Worm (Caenorhabditis elegans): Measurements from ENCODE around the gene K09E3.2.

The K09E3.2 gene

ce11 chrX:17107670-17108069 lies 9.8 kb upstream of the K09E3.2 start, which contains the start of gene lido-4:
Gene lido-4 (minus strand): TSS chrX:17107770.
- TF ChIP-seq flt-1 (GFP tag; IDR thresholded peaks at IDR 0.05) (no peak), tra-4 (tag; optimal IDR thresholded peaks at IDR 0.05) (no peak), tbx-11 (GFP tag; IDR thresholded peaks at IDR 0.05) (no peak), hmg-4 (GFP tag; optimal IDR thresholded peaks at IDR 0.05) (no peak), scrt-1 (GFP tag; IDR thresholded peaks at IDR 0.05) (no peak), ceh-36 (tag; optimal IDR thresholded peaks at IDR 0.05) (no peak), B0310.2 (tag; optimal IDR thresholded peaks at IDR 0.05) (no peak), tbx-37 (GFP tag; conservative IDR thresholded peaks at IDR 0.05) (no peak), ceh-13 (GFP tag; optimal IDR thresholded peaks at IDR 0.05) (no peak), pes-1 (GFP tag; IDR thresholded peaks at IDR 0.05) (no peak), ets-7 (tag; optimal IDR thresholded peaks at IDR 0.05) (no peak), sea-1 (GFP tag; conservative IDR thresholded peaks at IDR 0.05) (no peak), hnd-1 (tag; optimal IDR thresholded peaks at IDR 0.05) (no peak), hmbx-1 (tag; optimal IDR thresholded peaks at IDR 0.05) (no peak), aly-1 (tag; optimal IDR thresholded peaks at IDR 0.05) (no peak)

ce11 chrX:17110555-17110954 lies 6.9 kb upstream of the K09E3.2 start, which contains the start of gene lido-5:
Gene lido-5 (minus strand): TSS chrX:17110655.
- TF ChIP-seq hmbx-1 (tag; optimal IDR thresholded peaks at IDR 0.05), result no peak
- no peak for TF ChIP-seq ets-7 (tag; optimal IDR thresholded peaks at IDR 0.05)
- TF ChIP-seq tra-4 (tag; optimal IDR thresholded peaks at IDR 0.05), result no peak
- TF ChIP-seq hnd-1 (tag; optimal IDR thresholded peaks at IDR 0.05), result no peak
- TF ChIP-seq ceh-13 (GFP tag; optimal IDR thresholded peaks at IDR 0.05), result no peak
- TF ChIP-seq tbx-37 (GFP tag; conservative IDR thresholded peaks at IDR 0.05), result no peak
- TF ChIP-seq F13C5.2 (tag; optimal IDR thresholded peaks at IDR 0.05), result no peak
- no peak for TF ChIP-seq scrt-1 (GFP tag; IDR thresholded peaks at IDR 0.05)
- no peak for TF ChIP-seq pes-1 (GFP tag; IDR thresholded peaks at IDR 0.05)
- TF ChIP-seq flt-1 (GFP tag; IDR thresholded peaks at IDR 0.05), result no peak
- TF ChIP-seq tbx-11 (GFP tag; IDR thresholded peaks at IDR 0.05), result no peak
- no peak for TF ChIP-seq ceh-36 (tag; optimal IDR thresholded peaks at IDR 0.05)
- no peak for TF ChIP-seq ama-1 (optimal IDR thresholded peaks at IDR 0.05)
- no peak for TF ChIP-seq hmg-4 (GFP tag; optimal IDR thresholded peaks at IDR 0.05)
- no peak for TF ChIP-seq aly-1 (tag; optimal IDR thresholded peaks at IDR 0.05)
- no peak for TF ChIP-seq B0310.2 (tag; optimal IDR thresholded peaks at IDR 0.05)
- TF ChIP-seq sea-1 (GFP tag; conservative IDR thresholded peaks at IDR 0.05), result no peak

ce11 chrX:17115089-17115488 lies 2.4 kb upstream of the K09E3.2 start, which contains the start of gene lido-6:
Gene lido-6 (minus strand): TSS chrX:17115189.
- no peak for TF ChIP-seq aly-1 (tag; optimal IDR thresholded peaks at IDR 0.05)

ce11 chrX:17134427-17134826 lies 17.0 kb downstream of the K09E3.2 start, which contains the start of gene K09E3.7:
Gene K09E3.7 (minus strand): TSS chrX:17134527.
- TF ChIP-seq tbx-11 (GFP tag; IDR thresholded peaks at IDR 0.05), result no peak
- TF ChIP-seq tbx-37 (GFP tag; conservative IDR thresholded peaks at IDR 0.05), result no peak
- no peak for TF ChIP-seq F13C5.2 (tag; optimal IDR thresholded peaks at IDR 0.05)
- no peak for TF ChIP-seq ceh-36 (tag; optimal IDR thresholded peaks at IDR 0.05)
- TF ChIP-seq tra-4 (tag; optimal IDR thresholded peaks at IDR 0.05), result no peak
- no peak for TF ChIP-seq flt-1 (GFP tag; IDR thresholded peaks at IDR 0.05)
- no peak for TF ChIP-seq pes-1 (GFP tag; IDR thresholded peaks at IDR 0.05)
- no peak for TF ChIP-seq scrt-1 (GFP tag; IDR thresholded peaks at IDR 0.05)
- no peak for TF ChIP-seq B0310.2 (tag; optimal IDR thresholded peaks at IDR 0.05)
- no peak for TF ChIP-seq hmbx-1 (tag; optimal IDR thresholded peaks at IDR 0.05)
- TF ChIP-seq ama-1 (optimal IDR thresholded peaks at IDR 0.05), result no peak
- no peak for TF ChIP-seq aly-1 (tag; optimal IDR thresholded peaks at IDR 0.05)
- TF ChIP-seq hnd-1 (tag; optimal IDR thresholded peaks at IDR 0.05), result no peak
- no peak for TF ChIP-seq hmg-4 (GFP tag; optimal IDR thresholded peaks at IDR 0.05)
- no peak for TF ChIP-seq ets-7 (tag; optimal IDR thresholded peaks at IDR 0.05)
- no peak for TF ChIP-seq ceh-13 (GFP tag; optimal IDR thresholded peaks at IDR 0.05)
- no peak for TF ChIP-seq sea-1 (GFP tag; conservative IDR thresholded peaks at IDR 0.05)

- TF ChIP-seq sea-1 (GFP tag; conservative IDR thresholded peaks at IDR 0.05), result no peak
Measured at ce11 chrX:17135704-17136103, 18.2 kb downstream of the K09E3.2 start.

- TF ChIP-seq flt-1 (GFP tag; IDR thresholded peaks at IDR 0.05) (no peak), hmg-4 (GFP tag; optimal IDR thresholded peaks at IDR 0.05) (no peak), tra-4 (tag; optimal IDR thresholded peaks at IDR 0.05) (no peak), sea-1 (GFP tag; conservative IDR thresholded peaks at IDR 0.05) (no peak), pes-1 (GFP tag; IDR thresholded peaks at IDR 0.05) (no peak), tbx-11 (GFP tag; IDR thresholded peaks at IDR 0.05) (no peak), ets-7 (tag; optimal IDR thresholded peaks at IDR 0.05) (no peak), tbx-37 (GFP tag; conservative IDR thresholded peaks at IDR 0.05) (no peak), hnd-1 (tag; optimal IDR thresholded peaks at IDR 0.05) (no peak), scrt-1 (GFP tag; IDR thresholded peaks at IDR 0.05) (no peak), ceh-13 (GFP tag; optimal IDR thresholded peaks at IDR 0.05) (no peak), B0310.2 (tag; optimal IDR thresholded peaks at IDR 0.05) (no peak), ceh-36 (tag; optimal IDR thresholded peaks at IDR 0.05) (no peak), F13C5.2 (tag; optimal IDR thresholded peaks at IDR 0.05) (no peak), hmbx-1 (tag; optimal IDR thresholded peaks at IDR 0.05) (no peak)
Measured at ce11 chrX:17138060-17138557, 20.6 kb downstream of the K09E3.2 start, which contains the start of gene cnp-3. Gene cnp-3 (minus strand): TSS chrX:17138110.

- TF ChIP-seq ama-1 (optimal IDR thresholded peaks at IDR 0.05) (no peak), pes-1 (GFP tag; IDR thresholded peaks at IDR 0.05) (no peak), hmbx-1 (tag; optimal IDR thresholded peaks at IDR 0.05) (no peak), tbx-37 (GFP tag; conservative IDR thresholded peaks at IDR 0.05) (no peak), sea-1 (GFP tag; conservative IDR thresholded peaks at IDR 0.05) (no peak), hmg-4 (GFP tag; optimal IDR thresholded peaks at IDR 0.05) (no peak), ets-7 (tag; optimal IDR thresholded peaks at IDR 0.05) (no peak), hnd-1 (tag; optimal IDR thresholded peaks at IDR 0.05) (no peak), flt-1 (GFP tag; IDR thresholded peaks at IDR 0.05) (no peak), F13C5.2 (tag; optimal IDR thresholded peaks at IDR 0.05) (no peak), scrt-1 (GFP tag; IDR thresholded peaks at IDR 0.05) (no peak), aly-1 (tag; optimal IDR thresholded peaks at IDR 0.05) (no peak)
Measured at ce11 chrX:17139204-17139780, 21.8 kb downstream of the K09E3.2 start.
